Worm (Caenorhabditis elegans) whole organism, L4 larva: ENCODE measurements around the gene T28C6.3.

Experiments used
- ceh-28 ChIP-seq: fragments of 150-350 bp; optimal IDR thresholded peaks from 2 replicates; lab custom pipeline; 2014; ENCODE audit warnings: missing biosample characterization, missing genetic modification reagents, missing genetic modification characterization
- daf-12 ChIP-seq: fragments of 150-350 bp; optimal IDR thresholded peaks from 2 replicates; lab custom pipeline; 2014; ENCODE audit warnings: missing biosample characterization, missing genetic modification reagents, missing genetic modification characterization
- dmd-6 ChIP-seq: fragments of 200-800 bp; sonication (Bioruptor generic); IDR thresholded peaks from 2 replicates; pipeline ENCODE4 v1.3.6; 2022; ENCODE audit warnings: missing genetic modification reagents, missing genetic modification characterization, missing compliant biosample characterization
- nhr-42 ChIP-seq: fragments of 200-800 bp; sonication (Bioruptor generic); IDR thresholded peaks from 2 replicates; pipeline ENCODE4 v1.3.6; 2022; ENCODE audit warnings: missing genetic modification characterization, missing compliant biosample characterization
- unc-62 ChIP-seq, 3 experiments: fragments of 150-350 bp in 1 of 3; sonication (generic microtip); optimal IDR thresholded peaks in 2 of 3; peaks in 1 of 3; 1 replicate in 1 of 3; 2 replicates in 2 of 3; lab custom pipeline; 2014 to 2017; ENCODE audit warnings: missing biosample characterization in 3 of 3, missing genetic modification characterization in 3 of 3, missing genetic modification reagents in 3 of 3, missing genotype in 1 of 3

DNA sequence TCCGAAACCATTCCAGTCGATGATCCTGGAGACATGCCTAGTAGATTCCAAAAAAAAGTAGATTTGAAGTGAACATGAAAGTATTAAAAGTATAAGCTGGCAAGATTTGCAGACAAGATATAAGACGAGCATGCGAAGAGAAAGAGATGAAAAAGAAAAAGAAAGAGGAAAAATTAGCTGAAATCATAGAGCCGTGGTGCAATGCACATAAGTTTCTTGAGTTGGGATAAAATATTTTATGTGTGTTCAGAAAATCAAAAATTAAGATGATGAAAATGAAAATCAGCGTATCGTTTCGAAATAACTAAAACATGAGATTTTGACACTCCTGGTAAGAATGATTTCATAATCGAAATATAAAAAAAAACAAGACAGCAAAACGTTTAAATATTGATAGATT lies 24.3 kb downstream of the T28C6.3 start, which contains the start of gene T11B7.2:
- TF ChIP-seq ceh-28 (tag; lab: Kevin White, UChicago) (no peak), unc-62 (GFP tag; optimal IDR thresholded peaks at IDR 0.05 in 1 of 2; lab: Kevin White, UChicago) (no peak), unc-62 (tag; optimal IDR thresholded peaks at IDR 0.05; lab: Kevin White, UChicago) (no peak), daf-12 (tag; lab: Kevin White, UChicago) (no peak), nhr-42 (no peak), dmd-6 (GFP tag; lab: Robert Waterston, UW) (no peak)
